Worm (Caenorhabditis elegans) whole organism, L1 larva: ENCODE measurements around the gene T28B11.1.

Experiments
- ama-1 ChIP-seq: fragments of 150-350 bp; optimal IDR thresholded peaks from 2 replicates; lab custom pipeline; 2014
- ceh-82 ChIP-seq, 3 experiments: fragments of 150-350 bp in 1 of 3; sonication (generic microtip) in 2 of 3; optimal IDR thresholded peaks; 2 replicates each; lab custom pipeline; 2014 to 2017; ENCODE audit warnings: missing biosample characterization in 3 of 3, missing genetic modification characterization in 3 of 3
- fos-1 ChIP-seq: fragments of 150-350 bp; optimal IDR thresholded peaks from 2 replicates; lab custom pipeline; 2014; ENCODE audit warnings: missing biosample characterization, missing genetic modification characterization
- isw-1 ChIP-seq: fragments of 200-800 bp; sonication (Bioruptor generic); IDR thresholded peaks from 2 replicates; pipeline ENCODE4 v1.3.6; 2022; ENCODE audit warnings: missing genetic modification characterization, missing compliant biosample characterization
- jun-1 ChIP-seq: fragments of 150-350 bp; optimal IDR thresholded peaks from 2 replicates; lab custom pipeline; 2014; ENCODE audit warnings: missing biosample characterization, missing genetic modification reagents, missing genetic modification characterization
- lin-35 ChIP-seq, 2 experiments: fragments of 150-350 bp; optimal IDR thresholded peaks; 2 replicates each; lab custom pipeline; 2014; ENCODE audit warnings: missing biosample characterization in 2 of 2, missing genetic modification characterization in 2 of 2, missing genetic modification reagents in 2 of 2
- nhr-237 ChIP-seq: fragments of 150-350 bp; optimal IDR thresholded peaks from 2 replicates; lab custom pipeline; 2014; ENCODE audit warnings: missing biosample characterization, missing genetic modification characterization
- pqm-1 ChIP-seq: sonication (generic microtip); optimal IDR thresholded peaks from 3 replicates; lab custom pipeline; 2017; ENCODE audit warnings: missing biosample characterization, missing genetic modification characterization
- unc-130 ChIP-seq: fragments of 150-350 bp; optimal IDR thresholded peaks from 2 replicates; lab custom pipeline; 2017; ENCODE audit warnings: missing biosample characterization, missing genetic modification characterization, inconsistent platforms
- ztf-4 ChIP-seq: fragments of 150-350 bp; optimal IDR thresholded peaks from 2 replicates; lab custom pipeline; 2014; ENCODE audit warnings: missing biosample characterization, missing genetic modification characterization

DNA sequence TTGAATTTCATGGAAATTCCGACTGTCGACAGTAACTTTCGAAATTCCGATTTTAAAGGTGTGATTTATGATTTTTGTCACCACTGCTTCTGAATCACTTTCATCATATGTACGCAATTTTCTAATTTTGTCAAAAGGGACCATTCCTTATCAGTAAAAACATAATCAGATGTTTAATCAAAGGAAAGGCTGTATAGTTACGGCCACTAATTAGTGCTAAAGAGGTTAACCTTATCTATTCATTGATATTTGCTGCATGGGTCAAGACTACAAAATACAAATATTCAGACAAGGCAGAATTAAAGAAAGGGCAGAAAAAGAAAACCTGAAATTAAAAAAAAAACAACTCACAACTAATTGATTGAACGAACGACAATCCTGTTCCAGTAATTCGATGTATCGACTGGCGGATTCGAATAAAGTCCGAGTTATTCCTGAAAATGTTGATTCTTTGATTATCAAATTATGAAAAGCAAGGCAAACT is at the start of gene T28B11.1:
- TF ChIP-seq ama-1 (lab: Kevin White, UChicago) (no peak), ztf-4 (tag; lab: Kevin White, UChicago) (no peak), fos-1 (tag; lab: Kevin White, UChicago) (no peak), jun-1 (tag; lab: Kevin White, UChicago) (no peak), ceh-82 (tag; optimal IDR thresholded peaks at IDR 0.05; lab: Kevin White, UChicago) (no peak), isw-1 (GFP tag; lab: Robert Waterston, UW) (no peak), unc-130 (tag; lab: Kevin White, UChicago) (no peak), nhr-237 (tag; lab: Kevin White, UChicago) (no peak), lin-35 (GFP tag; optimal IDR thresholded peaks at IDR 0.05; lab: Kevin White, UChicago) (peak in 1 of 2 experiments; percentile 3), pqm-1 (no peak)
